Fruit fly (Drosophila melanogaster): ENCODE results near the gene Nemp.

The Nemp gene

DNA sequence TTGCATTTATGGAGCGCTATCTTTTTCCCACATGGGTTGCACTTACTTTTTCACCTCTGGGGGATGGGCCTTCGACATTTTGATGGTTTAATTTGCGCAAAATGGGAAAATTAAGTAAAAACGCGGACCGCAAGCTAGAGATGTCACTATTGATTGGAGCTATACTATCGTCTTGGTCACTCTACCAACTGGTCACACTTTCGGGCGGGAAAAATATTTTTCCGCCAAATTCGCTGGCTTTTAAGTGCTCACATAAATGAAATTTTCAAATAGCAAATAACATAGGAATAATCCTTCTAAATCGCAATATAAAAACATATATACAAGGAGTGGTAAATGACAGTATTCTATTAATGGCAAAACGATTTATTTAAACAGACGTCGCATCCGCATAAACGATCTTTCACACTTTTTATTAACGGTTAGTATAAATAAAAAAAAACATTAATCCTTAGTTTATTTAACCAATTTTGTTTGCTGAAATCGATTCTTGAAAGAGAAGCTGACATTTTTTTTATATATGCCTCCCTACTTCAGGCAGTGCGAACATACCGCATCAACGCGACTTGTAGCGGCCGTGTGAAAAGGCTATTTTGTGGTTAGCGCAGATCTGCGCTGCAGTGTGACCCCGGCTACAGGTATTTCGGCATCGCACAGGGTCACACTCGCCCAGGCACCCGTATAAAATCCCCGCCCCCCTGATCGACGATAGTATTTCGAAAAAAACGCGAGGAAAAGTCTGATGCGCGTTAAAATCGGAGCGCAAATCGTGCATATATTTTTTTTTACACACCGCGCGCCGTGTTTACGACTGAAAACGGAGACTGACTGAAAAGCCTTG is 14.3 kb downstream of the Nemp start, which contains the start of the genes SNRPG and mthl1 (continued):
- TF ChIP-seq pan (optimal IDR thresholded peaks at IDR 0.05) (no peak), pan (GFP tag; optimal IDR thresholded peaks at IDR 0.05 in 1 of 2, IDR thresholded peaks at IDR 0.05 in 1 of 2) (peak in 1 of 2 experiments; percentile 95), CG12942 (GFP tag; optimal IDR thresholded peaks at IDR 0.05) (peak; percentile 73), Jarid2 (GFP tag; optimal IDR thresholded peaks at IDR 0.05) (peak; percentile 95), schlank (tag; optimal IDR thresholded peaks at IDR 0.05) (no peak), oc (tag; optimal IDR thresholded peaks at IDR 0.05) (no peak), corto (GFP tag; optimal IDR thresholded peaks at IDR 0.05) (no peak), CG16815 (GFP tag; optimal IDR thresholded peaks at IDR 0.05) (peak; percentile 83), nerfin-1 (tag; optimal IDR thresholded peaks at IDR 0.05) (peak; percentile 37), ase (GFP tag; IDR thresholded peaks at IDR 0.05) (peak; percentile 94), CG1529 (GFP tag; optimal IDR thresholded peaks at IDR 0.05) (peak; percentile 21), CG17361 (GFP tag; IDR thresholded peaks at IDR 0.05) (peak; percentile 92), ERR (GFP tag; optimal IDR thresholded peaks at IDR 0.05) (no peak), CG11456 (GFP tag; IDR thresholded peaks at IDR 0.05) (peak; percentile 94), abd-A (tag; optimal IDR thresholded peaks at IDR 0.05) (no peak), CG1832 (GFP tag; optimal IDR thresholded peaks at IDR 0.05) (no peak), CG7987 (GFP tag; optimal IDR thresholded peaks at IDR 0.05) (peak; percentile 8), Myb (GFP tag; optimal IDR thresholded peaks at IDR 0.05) (peak; percentile 43), twi (tag; optimal IDR thresholded peaks at IDR 0.05) (no peak), nerfin-2 (GFP tag; IDR thresholded peaks at IDR 0.05; ENCODE audit: partially characterized antibody) (no peak), CG6654 (GFP tag; optimal IDR thresholded peaks at IDR 0.05) (peak; percentile 24), CG8290 (GFP tag; optimal IDR thresholded peaks at IDR 0.05) (no peak), CG8290 (tag; optimal IDR thresholded peaks at IDR 0.05) (peak in 1 of 2 experiments; percentile 82), ab (GFP tag; optimal IDR thresholded peaks at IDR 0.05) (peak; percentile 55), CG2202 (tag; optimal IDR thresholded peaks at IDR 0.05) (no peak), nom (GFP tag; optimal IDR thresholded peaks at IDR 0.05) (peak; percentile 31), CG33213 (GFP tag; optimal IDR thresholded peaks at IDR 0.05) (peak; percentile 54), CG12769 (tag; optimal IDR thresholded peaks at IDR 0.05) (peak; percentile 72), vfl (GFP tag; optimal IDR thresholded peaks at IDR 0.05) (peak; percentile 82), Drgx (GFP tag; IDR thresholded peaks at IDR 0.05) (peak; percentile 88), danr (GFP tag; IDR thresholded peaks at IDR 0.05) (peak; percentile 76), Adf1 (GFP tag; IDR thresholded peaks at IDR 0.05) (peak; percentile 68), CG10209 (GFP tag; optimal IDR thresholded peaks at IDR 0.05) (peak; percentile 74), CG9437 (GFP tag; optimal IDR thresholded peaks at IDR 0.05) (peak; percentile 56), CG13287 (GFP tag; IDR thresholded peaks at IDR 0.05; ENCODE audit: partially characterized antibody) (peak; percentile 73), Gug (GFP tag; IDR thresholded peaks at IDR 0.05) (peak; percentile 98), tll (GFP tag; optimal IDR thresholded peaks at IDR 0.05) (peak in 1 of 2 experiments; percentile 62), lbe (GFP tag; optimal IDR thresholded peaks at IDR 0.05) (no peak), Nf-YB (GFP tag; optimal IDR thresholded peaks at IDR 0.05) (no peak), CG31388 (GFP tag; optimal IDR thresholded peaks at IDR 0.05) (peak; percentile 68), Fer1 (GFP tag; optimal IDR thresholded peaks at IDR 0.05) (peak; percentile 3), CG7786 (GFP tag; optimal IDR thresholded peaks at IDR 0.05) (peak; percentile 77), Meics (GFP tag; optimal IDR thresholded peaks at IDR 0.05) (peak; percentile 76), Sry-β (GFP tag; optimal IDR thresholded peaks at IDR 0.05) (peak; percentile 71), CG14014 (GFP tag; IDR thresholded peaks at IDR 0.05) (peak; percentile 94), CG4617 (GFP tag; optimal IDR thresholded peaks at IDR 0.05; ENCODE audit: borderline replicate concordance) (peak; percentile 34), CG8765 (GFP tag; IDR thresholded peaks at IDR 0.05) (peak; percentile 90), CG2875 (GFP tag; optimal IDR thresholded peaks at IDR 0.05) (no peak), run (tag; optimal IDR thresholded peaks at IDR 0.05) (no peak)

Measured in whole organism, embryonic.